Fruit fly (Drosophila melanogaster) whole organism, embryonic: Measurements from ENCODE around the gene CG5986.

Source experiments
- B-H2 ChIP-seq: fragments of 200-800 bp; sonication (Bioruptor generic); optimal IDR thresholded peaks from 2 replicates; lab custom pipeline; 2018; ENCODE audit warnings: missing biosample characterization, mild to moderate bottlenecking, missing genetic modification characterization
- CG10267 ChIP-seq: fragments of 200-800 bp; sonication (Bioruptor generic); optimal IDR thresholded peaks from 2 replicates; lab custom pipeline; 2018; ENCODE audit warnings: missing biosample characterization, mild to moderate bottlenecking, missing genetic modification characterization, moderate library complexity
- CG11085 ChIP-seq: fragments of 200-800 bp; sonication (Bioruptor generic); IDR thresholded peaks from 2 replicates; pipeline ENCODE4 v1.3.6; 2022; ENCODE audit warnings: missing biosample characterization, missing genetic modification characterization
- CG11560 ChIP-seq: fragments of 200-800 bp; sonication (Bioruptor generic); IDR thresholded peaks from 3 replicates; pipeline ENCODE4 v1.3.6; 2022; ENCODE audit warnings: missing biosample characterization, missing genetic modification characterization
- CG11695 ChIP-seq: fragments of 200-800 bp; sonication (Bioruptor generic); IDR thresholded peaks from 3 replicates; pipeline ENCODE4 v1.3.6; 2022; ENCODE audit warnings: missing biosample characterization, missing genetic modification characterization
- CG13296 ChIP-seq: fragments of 200-800 bp; sonication (Bioruptor generic); optimal IDR thresholded peaks from 3 replicates; lab custom pipeline; 2018; ENCODE audit warnings: missing biosample characterization, mild to moderate bottlenecking, missing genetic modification characterization
- CG13775 ChIP-seq: fragments of 200-800 bp; sonication (Bioruptor generic); optimal IDR thresholded peaks from 3 replicates; lab custom pipeline; 2017; ENCODE audit warnings: missing biosample characterization, mild to moderate bottlenecking, missing genetic modification characterization
- CG1792 ChIP-seq: fragments of 200-800 bp; sonication (Bioruptor generic); optimal IDR thresholded peaks from 2 replicates; lab custom pipeline; 2016; ENCODE audit warnings: missing biosample characterization, missing genetic modification characterization
- CG2129 ChIP-seq: fragments of 200-800 bp; sonication (Bioruptor generic); IDR thresholded peaks from 2 replicates; pipeline ENCODE4 v1.3.6; 2022; ENCODE audit warnings: missing biosample characterization, missing genetic modification characterization; ENCODE audit not compliant: partially characterized antibody
- CG2202 ChIP-seq: fragments of 200-800 bp; sonication (Bioruptor generic); optimal IDR thresholded peaks from 2 replicates; lab custom pipeline; 2018; ENCODE audit warnings: missing biosample characterization, mild to moderate bottlenecking, missing genetic modification characterization
- CG30431 ChIP-seq: fragments of 200-800 bp; sonication (Bioruptor generic); optimal IDR thresholded peaks from 2 replicates; lab custom pipeline; 2017; ENCODE audit warnings: missing biosample characterization, missing genetic modification characterization
- CG31224 ChIP-seq: fragments of 200-800 bp; sonication (Bioruptor generic); IDR thresholded peaks from 2 replicates; pipeline ENCODE4 v1.3.6; 2022; ENCODE audit warnings: missing biosample characterization, missing genetic modification characterization
- CG31441 ChIP-seq: fragments of 200-800 bp; sonication (Bioruptor generic); IDR thresholded peaks from 2 replicates; pipeline ENCODE4 v1.3.6; 2022; ENCODE audit warnings: missing biosample characterization, missing genetic modification characterization
- CG4424 ChIP-seq: fragments of 200-800 bp; sonication (Bioruptor generic); optimal IDR thresholded peaks from 3 replicates; lab custom pipeline; 2016; ENCODE audit warnings: missing biosample characterization, missing genetic modification characterization
- CG4617 ChIP-seq: fragments of 200-800 bp; sonication (Bioruptor generic); optimal IDR thresholded peaks from 3 replicates; lab custom pipeline; 2016; ENCODE audit warnings: missing biosample characterization, missing genetic modification characterization, borderline replicate concordance
- CG6654 ChIP-seq: fragments of 200-800 bp; sonication (Bioruptor generic); optimal IDR thresholded peaks from 2 replicates; lab custom pipeline; 2017; ENCODE audit warnings: missing biosample characterization, mild to moderate bottlenecking, missing genetic modification characterization
- CG7357 ChIP-seq: fragments of 200-800 bp; sonication (Bioruptor generic); IDR thresholded peaks from 3 replicates; pipeline ENCODE4 v1.3.6; 2022; ENCODE audit warnings: missing biosample characterization, missing genetic modification characterization
- CG7987 ChIP-seq: fragments of 200-800 bp; sonication (Bioruptor generic); optimal IDR thresholded peaks from 2 replicates; lab custom pipeline; 2018; ENCODE audit warnings: missing biosample characterization, mild to moderate bottlenecking, missing genetic modification characterization, moderate library complexity
- CG8944 ChIP-seq: fragments of 200-800 bp; sonication (Bioruptor generic); optimal IDR thresholded peaks from 3 replicates; lab custom pipeline; 2016; ENCODE audit warnings: missing biosample characterization, missing genetic modification characterization
- D19B ChIP-seq: fragments of 200-800 bp; sonication (Bioruptor generic); optimal IDR thresholded peaks from 2 replicates; lab custom pipeline; 2017; ENCODE audit warnings: missing biosample characterization, mild to moderate bottlenecking, missing genetic modification characterization
- Dbx ChIP-seq: fragments of 200-800 bp; sonication (Bioruptor generic); IDR thresholded peaks from 3 replicates; pipeline ENCODE4 v1.3.6; 2022; ENCODE audit warnings: missing biosample characterization, missing genetic modification characterization
- Deaf1 ChIP-seq: fragments of 200-800 bp; optimal IDR thresholded peaks from 3 replicates; lab custom pipeline; 2019; ENCODE audit warnings: missing biosample characterization, mild to moderate bottlenecking, missing genetic modification characterization, moderate library complexity
- Dip2 ChIP-seq: fragments of 200-800 bp; sonication (Bioruptor generic); IDR thresholded peaks from 2 replicates; pipeline ENCODE4 v1.3.6; 2022; ENCODE audit warnings: missing biosample characterization, missing genetic modification characterization
- Fer3 ChIP-seq: fragments of 200-800 bp; sonication (Bioruptor generic); optimal IDR thresholded peaks from 2 replicates; lab custom pipeline; 2018; ENCODE audit warnings: missing biosample characterization, mild to moderate bottlenecking, missing genetic modification characterization, moderate library complexity
- Gsc ChIP-seq: fragments of 200-800 bp; sonication (Bioruptor generic); IDR thresholded peaks from 2 replicates; pipeline ENCODE4 v1.3.6; 2022; ENCODE audit warnings: missing biosample characterization, missing genetic modification characterization
- Gug ChIP-seq: fragments of 200-800 bp; sonication (Bioruptor generic); IDR thresholded peaks from 4 replicates; pipeline ENCODE4 v1.3.6; 2022; ENCODE audit warnings: missing biosample characterization, missing genetic modification characterization
- H2.0 ChIP-seq: fragments of 200-800 bp; sonication (Bioruptor generic); IDR thresholded peaks from 2 replicates; pipeline ENCODE4 v1.3.6; 2022; ENCODE audit warnings: missing biosample characterization, missing genetic modification characterization
- HLH54F ChIP-seq: fragments of 200-800 bp; sonication (Bioruptor generic); optimal IDR thresholded peaks from 3 replicates; lab custom pipeline; 2016; ENCODE audit warnings: missing biosample characterization, missing genetic modification characterization
- Hr3 ChIP-seq: fragments of 200-800 bp; sonication (Bioruptor generic); optimal IDR thresholded peaks from 3 replicates; lab custom pipeline; 2016; ENCODE audit warnings: missing biosample characterization, missing genetic modification characterization
- Lpt ChIP-seq: fragments of >200 bp; optimal IDR thresholded peaks from 2 replicates; lab custom pipeline; 2018; ENCODE audit warnings: missing biosample characterization, missing genetic modification characterization
- Poxn ChIP-seq: fragments of 200-800 bp; sonication (Bioruptor generic); IDR thresholded peaks from 2 replicates; pipeline ENCODE4 v1.3.6; 2022; ENCODE audit warnings: missing biosample characterization, missing genetic modification characterization
- Rfx ChIP-seq: fragments of 200-800 bp; sonication (Bioruptor generic); IDR thresholded peaks from 2 replicates; pipeline ENCODE4 v1.3.6; 2022; ENCODE audit warnings: missing biosample characterization, missing genetic modification characterization
- Scr ChIP-seq: fragments of 200-800 bp; sonication (Bioruptor generic); IDR thresholded peaks from 2 replicates; pipeline ENCODE4 v1.3.6; 2022; ENCODE audit warnings: missing biosample characterization, missing genetic modification characterization; ENCODE audit not compliant: partially characterized antibody
- Sry-δ ChIP-seq: fragments of 200-800 bp; sonication (Bioruptor generic); optimal IDR thresholded peaks from 2 replicates; lab custom pipeline; 2016; ENCODE audit warnings: missing biosample characterization, missing genetic modification characterization
- Tbp ChIP-seq: fragments of >200 bp; optimal IDR thresholded peaks from 2 replicates; lab custom pipeline; 2018; ENCODE audit warnings: missing biosample characterization, missing genetic modification characterization
- Vsx1 ChIP-seq: fragments of 200-800 bp; sonication (Bioruptor generic); optimal IDR thresholded peaks from 2 replicates; lab custom pipeline; 2017; ENCODE audit warnings: missing biosample characterization, mild to moderate bottlenecking, missing genetic modification characterization, missing genetic modification reagents
- bowl ChIP-seq: fragments of 200-800 bp; sonication (Bioruptor generic); IDR thresholded peaks from 2 replicates; pipeline ENCODE4 v1.3.6; 2022; ENCODE audit warnings: missing biosample characterization, missing genetic modification characterization
- cg ChIP-seq: fragments of 200-800 bp; sonication (Bioruptor generic); optimal IDR thresholded peaks from 3 replicates; lab custom pipeline; 2019; ENCODE audit warnings: missing biosample characterization, mild to moderate bottlenecking, missing genetic modification characterization, moderate library complexity
- dati ChIP-seq: fragments of 200-800 bp; sonication (Bioruptor generic); IDR thresholded peaks from 2 replicates; pipeline ENCODE4 v1.3.6; 2022; ENCODE audit warnings: missing biosample characterization, missing genetic modification characterization
- dysf ChIP-seq: fragments of 200-800 bp; sonication (Bioruptor generic); IDR thresholded peaks from 3 replicates; pipeline ENCODE4 v1.3.6; 2022; ENCODE audit warnings: missing biosample characterization, missing genetic modification characterization
- exex ChIP-seq: fragments of 200-800 bp; sonication (Bioruptor generic); optimal IDR thresholded peaks from 4 replicates; lab custom pipeline; 2018; ENCODE audit warnings: missing biosample characterization, mild to moderate bottlenecking, missing genetic modification characterization, moderate library complexity
- fd102C ChIP-seq: fragments of 200-800 bp; sonication (Bioruptor generic); optimal IDR thresholded peaks from 2 replicates; lab custom pipeline; 2018; ENCODE audit warnings: missing biosample characterization, mild to moderate bottlenecking, missing genetic modification characterization, moderate library complexity
- ftz-f1 ChIP-seq: fragments of 200-800 bp; sonication (Bioruptor generic); optimal IDR thresholded peaks from 2 replicates; lab custom pipeline; 2016; ENCODE audit warnings: missing biosample characterization, missing genetic modification characterization
- h ChIP-seq: fragments of >200 bp; optimal IDR thresholded peaks from 2 replicates; lab custom pipeline; 2017
- lmd ChIP-seq: fragments of 200-800 bp; sonication (Bioruptor generic); IDR thresholded peaks from 2 replicates; pipeline ENCODE4 v1.3.6; 2022; ENCODE audit warnings: missing biosample characterization, missing genetic modification characterization
- lov ChIP-seq, 2 experiments: fragments of 200-800 bp in 1 of 2; fragments of >200 bp in 1 of 2; sonication (Bioruptor generic) in 1 of 2; IDR thresholded peaks in 1 of 2; optimal IDR thresholded peaks in 1 of 2; 2 replicates in 1 of 2; 3 replicates in 1 of 2; pipeline versions ENCODE4 v1.3.6 to Lab custom; 2017 to 2022; ENCODE audit warnings: missing biosample characterization in 1 of 2, missing genetic modification characterization in 1 of 2
- mam ChIP-seq: fragments of 200-800 bp; sonication (Bioruptor generic); optimal IDR thresholded peaks from 3 replicates; lab custom pipeline; 2016; ENCODE audit warnings: missing biosample characterization, missing genetic modification characterization
- pzg ChIP-seq: fragments of 200-800 bp; sonication (Bioruptor generic); optimal IDR thresholded peaks from 3 replicates; lab custom pipeline; 2018; ENCODE audit warnings: missing biosample characterization, mild to moderate bottlenecking, missing genetic modification characterization, moderate library complexity
- stc ChIP-seq: fragments of 200-800 bp; sonication (Bioruptor generic); IDR thresholded peaks from 2 replicates; pipeline ENCODE4 v1.3.6; 2022; ENCODE audit warnings: missing biosample characterization, missing genetic modification characterization
- tup ChIP-seq: fragments of 200-800 bp; sonication (Bioruptor generic); optimal IDR thresholded peaks from 2 replicates; lab custom pipeline; 2016; ENCODE audit warnings: missing biosample characterization, mild to moderate bottlenecking, missing genetic modification characterization, moderate library complexity
- unc-4 ChIP-seq: fragments of 200-800 bp; sonication (Bioruptor generic); IDR thresholded peaks from 2 replicates; pipeline ENCODE4 v1.3.6; 2022; ENCODE audit warnings: missing biosample characterization, missing genetic modification characterization; ENCODE audit not compliant: partially characterized antibody

CG5986 gene

DNA sequence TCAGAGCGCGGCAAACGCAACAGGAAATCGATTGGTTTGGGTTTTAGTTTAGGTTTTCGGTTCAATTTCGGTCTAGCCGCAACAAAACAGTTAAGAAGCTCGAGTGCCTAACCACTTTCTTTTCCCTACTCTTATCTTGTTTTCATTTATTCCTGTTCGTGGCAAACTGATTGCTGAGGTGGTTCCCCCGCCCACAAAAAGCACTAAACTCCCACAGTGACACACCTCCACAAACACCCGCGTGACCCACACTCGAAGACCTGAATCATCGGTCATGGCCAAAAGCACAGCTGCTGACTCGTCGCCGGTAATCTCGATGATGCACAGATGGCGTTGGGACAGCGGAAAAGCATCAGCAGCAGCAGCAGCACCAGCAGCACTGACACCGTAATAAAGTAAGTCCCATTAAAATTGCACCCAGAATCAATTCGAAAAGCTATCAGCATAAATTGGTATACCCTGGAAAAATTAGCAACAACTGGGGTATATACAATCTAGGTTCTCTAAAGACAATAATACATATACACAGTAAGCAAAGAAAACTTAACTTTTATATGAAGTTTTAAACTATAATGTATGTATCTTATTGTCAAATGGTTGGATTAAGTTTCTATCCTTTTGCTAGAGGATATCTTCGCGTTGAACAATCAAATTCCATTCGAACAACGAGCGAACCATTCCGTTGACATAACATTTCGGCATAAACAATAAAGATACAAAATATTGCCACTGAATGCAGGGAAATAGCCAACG is 21.7 kb upstream of the CG5986 start (continued):
- TF ChIP-seq Tbp (GFP tag; lab: Kevin White, UChicago) (no peak), CG13296 (GFP tag; lab: Kevin White, UChicago) (no peak), CG31441 (peak; percentile 51), exex (no peak), CG7987 (GFP tag; lab: Kevin White, UChicago) (no peak), cg (GFP tag; lab: Kevin White, UChicago) (no peak), Vsx1 (GFP tag; lab: Kevin White, UChicago) (no peak), CG6654 (GFP tag; lab: Kevin White, UChicago) (no peak), CG11695 (GFP tag; lab: Robert Waterston, UW) (peak; percentile 37; the same call in 1 of the 3 replicates), D19B (GFP tag; lab: Kevin White, UChicago) (peak; percentile 55), dati (GFP tag; lab: Robert Waterston, UW) (no peak), B-H2 (GFP tag; lab: Kevin White, UChicago) (no peak), mam (GFP tag; lab: Kevin White, UChicago) (peak; percentile 11), Dbx (GFP tag; lab: Robert Waterston, UW) (no peak), Hr3 (peak; percentile 3), unc-4 (GFP tag; lab: Robert Waterston, UW) (no peak), ftz-f1 (no peak), Rfx (GFP tag; lab: Robert Waterston, UW) (peak; percentile 54), CG11085 (GFP tag; lab: Robert Waterston, UW) (no peak), Poxn (GFP tag; lab: Robert Waterston, UW) (no peak), Sry-δ (GFP tag; lab: Kevin White, UChicago) (no peak), CG2202 (tag; lab: Kevin White, UChicago) (no peak), stc (GFP tag; lab: Robert Waterston, UW) (no peak), CG4617 (GFP tag; lab: Kevin White, UChicago) (no peak), Dip2 (GFP tag; lab: Robert Waterston, UW) (no peak), lov (optimal IDR thresholded peaks at IDR 0.05; lab: Kevin White, UChicago) (no peak), lov (GFP tag; IDR thresholded peaks at IDR 0.05; lab: Robert Waterston, UW) (no peak), Lpt (GFP tag; lab: Kevin White, UChicago) (no peak), CG2129 (no peak), CG7357 (GFP tag; lab: Robert Waterston, UW) (no peak), CG10267 (tag; lab: Kevin White, UChicago) (no peak), Scr (GFP tag; lab: Robert Waterston, UW) (no peak), CG30431 (GFP tag; lab: Kevin White, UChicago) (no peak), tup (GFP tag; lab: Kevin White, UChicago) (no peak), CG4424 (GFP tag; lab: Kevin White, UChicago) (peak; percentile 35), Fer3 (tag; lab: Kevin White, UChicago) (no peak), Gsc (GFP tag; lab: Robert Waterston, UW) (no peak), Deaf1 (tag; lab: Kevin White, UChicago) (no peak), fd102C (GFP tag; lab: Kevin White, UChicago) (no peak), Gug (GFP tag; lab: Robert Waterston, UW) (no peak), CG31224 (GFP tag; lab: Robert Waterston, UW) (no peak), H2.0 (peak; percentile 36; the same call in 1 of the 2 replicates), pzg (GFP tag; lab: Kevin White, UChicago) (no peak), CG1792 (GFP tag; lab: Kevin White, UChicago) (no peak), bowl (no peak), HLH54F (GFP tag; lab: Kevin White, UChicago) (no peak), h (no peak), CG13775 (GFP tag; lab: Kevin White, UChicago) (no peak), dysf (GFP tag; lab: Robert Waterston, UW) (peak; percentile 59; the same call in 2 of the 3 replicates), lmd (peak; percentile 47), CG8944 (GFP tag; lab: Kevin White, UChicago) (no peak), CG11560 (no peak)
